Worm (Caenorhabditis elegans) whole organism, L3 larva: Measurements from ENCODE around the gene C25A8.5.

Source experiments
- ceh-28 ChIP-seq: fragments of 150-350 bp; optimal IDR thresholded peaks from 2 replicates; lab custom pipeline; 2014; ENCODE audit warnings: missing biosample characterization, missing genetic modification reagents, missing genetic modification characterization
- egl-27 ChIP-seq: sonication (generic microtip); optimal IDR thresholded peaks from 4 replicates; lab custom pipeline; 2017; ENCODE audit warnings: missing biosample characterization, missing genetic modification reagents, missing genetic modification characterization
- fos-1 ChIP-seq: fragments of 150-350 bp; optimal IDR thresholded peaks from 2 replicates; lab custom pipeline; 2014; ENCODE audit warnings: missing biosample characterization, missing genetic modification characterization
- jun-1 ChIP-seq: fragments of 150-350 bp; optimal IDR thresholded peaks from 2 replicates; lab custom pipeline; 2014; ENCODE audit warnings: missing biosample characterization, missing genetic modification reagents, missing genetic modification characterization
- nfya-1 ChIP-seq: sonication (generic microtip); optimal IDR thresholded peaks from 2 replicates; lab custom pipeline; 2017; ENCODE audit warnings: missing genetic modification characterization, mild to moderate bottlenecking, missing compliant biosample characterization, antibody characterized with exemption, moderate library complexity; ENCODE audit not compliant: insufficient read depth
- unc-39 ChIP-seq: sonication (generic microtip); optimal IDR thresholded peaks from 4 replicates; lab custom pipeline; 2017; ENCODE audit warnings: missing biosample characterization, missing genetic modification characterization
- ztf-4 ChIP-seq: fragments of 150-350 bp; optimal IDR thresholded peaks from 2 replicates; lab custom pipeline; 2014; ENCODE audit warnings: missing biosample characterization, missing genetic modification characterization

- TF ChIP-seq egl-27 (tag; lab: Kevin White, UChicago) = no peak
- peak; percentile 58 for TF ChIP-seq nfya-1 (tag; lab: Kevin White, UChicago)
- peak; percentile 81 for TF ChIP-seq jun-1 (tag; lab: Kevin White, UChicago)
- TF ChIP-seq unc-39 = no peak
- peak; percentile 16 for TF ChIP-seq ztf-4 (tag; lab: Kevin White, UChicago)
- TF ChIP-seq ceh-28 = peak; percentile 51
- TF ChIP-seq fos-1 = no peak
Measured at ce11 chrIV:7047762-7048178, 48.5 kb downstream of the C25A8.5 start.
